Fruit fly (Drosophila melanogaster) whole organism, pupa: ENCODE measurements around the gene Ent3.

Experiments
- Pif1B ChIP-seq: fragments of 200-800 bp; sonication (Bioruptor generic); optimal IDR thresholded peaks from 3 replicates; lab custom pipeline; 2016; ENCODE audit warnings: missing biosample characterization, missing genetic modification characterization
- rn ChIP-seq: fragments of 200-800 bp; sonication (Bioruptor generic); IDR thresholded peaks from 2 replicates; pipeline ENCODE4 v1.3.6; 2022; ENCODE audit warnings: missing biosample characterization, missing genetic modification characterization

DNA sequence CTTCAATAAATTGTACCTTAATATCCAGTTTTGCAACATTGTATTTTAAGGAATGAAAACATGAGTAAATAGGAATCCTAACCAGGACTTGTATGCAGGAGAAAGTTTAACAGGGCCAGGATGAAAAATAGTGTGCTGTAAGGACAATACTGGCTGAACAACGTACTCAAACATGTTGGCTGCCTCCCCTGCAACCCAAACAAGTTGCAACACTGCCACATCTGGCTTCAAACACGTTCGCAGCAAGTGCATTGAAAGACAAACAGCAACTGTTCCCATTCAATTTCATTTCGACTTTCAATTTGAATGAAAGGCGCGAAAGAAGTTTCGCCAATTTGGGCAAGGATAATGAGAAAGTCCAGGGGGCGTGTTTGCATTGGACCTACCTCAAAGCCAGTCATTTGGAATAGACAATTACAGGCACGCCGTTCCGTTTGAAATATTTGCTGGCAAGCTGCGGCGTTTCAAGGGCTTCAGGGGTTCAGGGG lies 14.6 kb downstream of the Ent3 start:
- TF ChIP-seq rn (no peak), Pif1B (GFP tag; lab: Kevin White, UChicago) (no peak)
